Worm (Caenorhabditis elegans): Measurements from ENCODE around the gene nasp-2.

- TF ChIP-seq ztf-29 (GFP tag; IDR thresholded peaks at IDR 0.05) (no peak), tab-1 (GFP tag; IDR thresholded peaks at IDR 0.05) (no peak), ztf-23 (GFP tag; IDR thresholded peaks at IDR 0.05) (no peak), klf-2 (GFP tag; conservative IDR thresholded peaks at IDR 0.05) (no peak)
Observed at ce11 chrV:13304663-13305188, 7.3 kb downstream of the nasp-2 start, which contains the start of gene C26E1.2.

All from whole organism, midembryonic.